Worm (Caenorhabditis elegans) whole organism, young adult: Measurements from ENCODE around the gene ZK899.3.

Experiments
- B0336.3 ChIP-seq: fragments of 200-800 bp; sonication (Bioruptor generic); IDR thresholded peaks from 2 replicates; pipeline ENCODE4 v1.3.6; 2022; ENCODE audit warnings: missing genetic modification characterization, missing compliant biosample characterization
- F22D6.2 ChIP-seq: sonication (generic microtip); optimal IDR thresholded peaks from 2 replicates; lab custom pipeline; 2016; ENCODE audit warnings: mild to moderate bottlenecking, missing genetic modification characterization, missing compliant biosample characterization
- F23B12.7 ChIP-seq: sonication (generic microtip); optimal IDR thresholded peaks from 2 replicates; lab custom pipeline; 2017; ENCODE audit warnings: missing genetic modification characterization, mild to moderate bottlenecking, missing compliant biosample characterization, antibody characterized with exemption, moderate library complexity; ENCODE audit not compliant: insufficient read depth
- F33H1.4 ChIP-seq: fragments of 200-800 bp; sonication (Bioruptor generic); IDR thresholded peaks from 2 replicates; pipeline ENCODE4 v1.3.6; 2022; ENCODE audit warnings: missing genetic modification reagents, missing genetic modification characterization, missing compliant biosample characterization
- F37B4.10 ChIP-seq: fragments of 200-800 bp; sonication (Bioruptor generic); IDR thresholded peaks from 2 replicates; pipeline ENCODE4 v1.3.6; 2022; ENCODE audit warnings: missing genetic modification characterization, missing compliant biosample characterization
- F52B5.7 ChIP-seq: sonication (generic microtip); optimal IDR thresholded peaks from 2 replicates; lab custom pipeline; 2016; ENCODE audit warnings: mild to moderate bottlenecking, missing genetic modification characterization, missing compliant biosample characterization
- F57A8.1 ChIP-seq: fragments of 200-800 bp; sonication (Bioruptor generic); optimal IDR thresholded peaks from 2 replicates; lab custom pipeline; 2018; ENCODE audit warnings: mild to moderate bottlenecking, missing genetic modification characterization, moderate library complexity, missing compliant biosample characterization
- K12H6.12 ChIP-seq: fragments of 200-800 bp; sonication (Bioruptor generic); optimal IDR thresholded peaks from 2 replicates; lab custom pipeline; 2018; ENCODE audit warnings: mild to moderate bottlenecking, missing genetic modification characterization, missing compliant biosample characterization
- T07F8.4 ChIP-seq: sonication (generic microtip); optimal IDR thresholded peaks from 2 replicates; lab custom pipeline; 2016; ENCODE audit warnings: mild to moderate bottlenecking, missing genetic modification characterization, moderate library complexity, missing compliant biosample characterization
- T26A5.8 ChIP-seq: sonication (generic microtip); optimal IDR thresholded peaks from 2 replicates; lab custom pipeline; 2016; ENCODE audit warnings: missing genetic modification characterization, missing compliant biosample characterization
- Y53G8AR.9 ChIP-seq: fragments of 200-800 bp; sonication (Bioruptor generic); conservative IDR thresholded peaks from 2 replicates; pipeline ENCODE4 v1.3.6; 2022; ENCODE audit warnings: missing genetic modification reagents, missing genetic modification characterization, missing compliant biosample characterization
- Y56A3A.18 ChIP-seq: fragments of 200-800 bp; sonication (Bioruptor generic); IDR thresholded peaks from 2 replicates; pipeline ENCODE4 v1.3.6; 2022; ENCODE audit warnings: missing genetic modification reagents, missing genetic modification characterization, missing compliant biosample characterization
- Y95B8A.8 ChIP-seq: fragments of 200-800 bp; sonication (Bioruptor generic); IDR thresholded peaks from 2 replicates; pipeline ENCODE4 v1.3.6; 2022; ENCODE audit warnings: missing genetic modification reagents, missing genetic modification characterization, missing compliant biosample characterization
- aptf-3 ChIP-seq: fragments of 200-800 bp; sonication (Bioruptor generic); IDR thresholded peaks from 2 replicates; pipeline ENCODE4 v1.3.6; 2022; ENCODE audit warnings: missing genetic modification characterization, missing compliant biosample characterization
- attf-3 ChIP-seq: fragments of 200-800 bp; sonication (Bioruptor generic); conservative IDR thresholded peaks from 2 replicates; pipeline ENCODE4 v1.3.6; 2022; ENCODE audit warnings: missing genetic modification reagents, missing genetic modification characterization, missing compliant biosample characterization
- bed-1 ChIP-seq: fragments of 200-800 bp; sonication (Bioruptor generic); IDR thresholded peaks from 2 replicates; pipeline ENCODE4 v1.3.6; 2022; ENCODE audit warnings: missing genetic modification reagents, missing genetic modification characterization, missing compliant biosample characterization
- cebp-1 ChIP-seq, 2 experiments: fragments of 200-800 bp in 1 of 2; sonication (Bioruptor generic) in 1 of 2; sonication (generic microtip) in 1 of 2; IDR thresholded peaks in 1 of 2; optimal IDR thresholded peaks in 1 of 2; 2 replicates each; pipeline versions ENCODE4 v1.3.6 to Lab custom; 2017 to 2022; ENCODE audit warnings: missing compliant biosample characterization in 2 of 2, missing genetic modification characterization in 2 of 2, mild to moderate bottlenecking in 1 of 2, missing genetic modification reagents in 1 of 2, moderate library complexity in 1 of 2
- ceh-27 ChIP-seq: fragments of 200-800 bp; sonication (Bioruptor generic); optimal IDR thresholded peaks from 2 replicates; lab custom pipeline; 2018; ENCODE audit warnings: mild to moderate bottlenecking, missing genetic modification characterization, moderate library complexity, missing compliant biosample characterization
- dpl-1 ChIP-seq: fragments of 150-350 bp; optimal IDR thresholded peaks from 2 replicates; lab custom pipeline; 2014; ENCODE audit warnings: missing biosample characterization, missing genetic modification reagents, missing genetic modification characterization
- egl-18 ChIP-seq: fragments of 200-800 bp; sonication (Bioruptor generic); IDR thresholded peaks from 2 replicates; pipeline ENCODE4 v1.3.6; 2022; ENCODE audit warnings: missing genetic modification reagents, missing genetic modification characterization, missing compliant biosample characterization
- gei-17 ChIP-seq: fragments of 200-800 bp; sonication (Bioruptor generic); optimal IDR thresholded peaks from 2 replicates; lab custom pipeline; 2018; ENCODE audit warnings: mild to moderate bottlenecking, missing genetic modification characterization, missing compliant biosample characterization
- hlh-12 ChIP-seq: sonication (generic microtip); optimal IDR thresholded peaks from 2 replicates; lab custom pipeline; 2016; ENCODE audit warnings: missing genetic modification characterization, missing compliant biosample characterization
- lag-1 ChIP-seq: fragments of 200-800 bp; sonication (Bioruptor generic); IDR thresholded peaks from 2 replicates; pipeline ENCODE4 v1.3.6; 2022; ENCODE audit warnings: missing genetic modification reagents, missing genetic modification characterization, missing compliant biosample characterization
- lin-26 ChIP-seq: fragments of 200-800 bp; sonication (Bioruptor generic); IDR thresholded peaks from 2 replicates; pipeline ENCODE4 v1.3.6; 2022; ENCODE audit warnings: missing genetic modification reagents, missing genetic modification characterization, missing compliant biosample characterization
- lin-40 ChIP-seq: sonication (generic microtip); optimal IDR thresholded peaks from 2 replicates; lab custom pipeline; 2016; ENCODE audit warnings: missing genetic modification characterization, mild to moderate bottlenecking, missing compliant biosample characterization, missing genotype, missing genetic modification reagents
- lin-54 ChIP-seq: fragments of 200-800 bp; sonication (Bioruptor generic); optimal IDR thresholded peaks from 2 replicates; lab custom pipeline; 2018; ENCODE audit warnings: mild to moderate bottlenecking, missing genetic modification characterization, missing compliant biosample characterization
- lsl-1 ChIP-seq: fragments of 200-800 bp; sonication (Bioruptor generic); optimal IDR thresholded peaks from 2 replicates; lab custom pipeline; 2018; ENCODE audit warnings: mild to moderate bottlenecking, missing genetic modification characterization, moderate library complexity, missing compliant biosample characterization
- lsy-27 ChIP-seq: sonication (generic microtip); optimal IDR thresholded peaks from 2 replicates; lab custom pipeline; 2017; ENCODE audit warnings: missing genetic modification characterization, mild to moderate bottlenecking, missing compliant biosample characterization, antibody characterized with exemption, missing genotype, borderline replicate concordance; ENCODE audit not compliant: insufficient read depth
- madf-3 ChIP-seq: fragments of 200-800 bp; sonication (Bioruptor generic); IDR thresholded peaks from 2 replicates; pipeline ENCODE4 v1.3.6; 2022; ENCODE audit warnings: missing genetic modification reagents, missing genetic modification characterization, missing compliant biosample characterization
- mel-28 ChIP-seq: sonication (generic microtip); optimal IDR thresholded peaks from 2 replicates; lab custom pipeline; 2016; ENCODE audit warnings: borderline replicate concordance, mild to moderate bottlenecking, missing genetic modification characterization, missing compliant biosample characterization
- nfya-1 ChIP-seq: sonication (generic microtip); optimal IDR thresholded peaks from 2 replicates; lab custom pipeline; 2017; ENCODE audit warnings: antibody characterized with exemption, missing compliant biosample characterization, missing genetic modification characterization, borderline replicate concordance; ENCODE audit not compliant: insufficient read depth
- nfya-2 ChIP-seq: fragments of 200-800 bp; sonication (Bioruptor generic); IDR thresholded peaks from 2 replicates; pipeline ENCODE4 v1.3.6; 2022; ENCODE audit warnings: missing genetic modification reagents, missing genetic modification characterization, missing compliant biosample characterization
- nfyb-1 ChIP-seq: fragments of 200-800 bp; sonication (Bioruptor generic); IDR thresholded peaks from 2 replicates; pipeline ENCODE4 v1.3.6; 2022; ENCODE audit warnings: missing genetic modification reagents, missing genetic modification characterization, missing compliant biosample characterization
- sea-2 ChIP-seq: fragments of 200-800 bp; sonication (Bioruptor generic); IDR thresholded peaks from 2 replicates; pipeline ENCODE4 v1.3.6; 2022; ENCODE audit warnings: missing genetic modification characterization, missing compliant biosample characterization
- snpc-1.1 ChIP-seq: sonication (generic microtip); optimal IDR thresholded peaks from 2 replicates; lab custom pipeline; 2017; ENCODE audit warnings: missing genetic modification characterization, mild to moderate bottlenecking, missing compliant biosample characterization, antibody characterized with exemption, moderate library complexity, missing genotype, missing genetic modification reagents; ENCODE audit not compliant: insufficient read depth
- unc-130 ChIP-seq: sonication (generic microtip); optimal IDR thresholded peaks from 2 replicates; lab custom pipeline; 2016; ENCODE audit warnings: missing genetic modification reagents, missing genetic modification characterization, missing compliant biosample characterization
- ztf-18 ChIP-seq: sonication (generic microtip); optimal IDR thresholded peaks from 2 replicates; lab custom pipeline; 2016; ENCODE audit warnings: missing genotype, mild to moderate bottlenecking, missing genetic modification characterization, missing compliant biosample characterization
- ztf-22 ChIP-seq: fragments of 200-800 bp; sonication (Bioruptor generic); optimal IDR thresholded peaks from 2 replicates; lab custom pipeline; 2018; ENCODE audit warnings: mild to moderate bottlenecking, missing genetic modification characterization, moderate library complexity, missing compliant biosample characterization
- ztf-26 ChIP-seq: sonication (generic microtip); optimal IDR thresholded peaks from 2 replicates; lab custom pipeline; 2017; ENCODE audit warnings: missing genetic modification characterization, missing compliant biosample characterization
- ztf-3 ChIP-seq: fragments of 200-800 bp; sonication (Bioruptor generic); optimal IDR thresholded peaks from 2 replicates; lab custom pipeline; 2018; ENCODE audit warnings: mild to moderate bottlenecking, missing genetic modification characterization, missing compliant biosample characterization

The ZK899.3 gene

DNA sequence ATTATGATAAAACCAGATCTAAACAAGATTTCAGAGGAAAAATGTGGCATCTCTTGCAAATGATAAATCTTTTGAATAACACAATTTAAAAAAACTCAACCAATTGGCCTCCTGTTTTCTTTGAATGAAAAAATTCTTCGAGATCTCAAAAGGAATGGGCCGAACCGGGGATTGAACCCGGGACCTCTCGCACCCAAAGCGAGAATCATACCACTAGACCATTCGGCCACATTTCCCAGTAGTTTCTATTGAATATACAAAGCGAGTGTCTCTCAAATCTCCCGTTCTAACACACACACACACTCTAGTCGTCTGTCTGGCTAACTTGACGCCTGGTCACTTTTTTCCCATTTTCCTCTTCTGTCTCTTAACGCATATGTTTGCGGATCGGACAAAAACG is 14.6 kb downstream of the ZK899.3 start (continued):
- TF ChIP-seq aptf-3 (GFP tag; lab: Robert Waterston, UW) (no peak; the same call in 1 of the 2 replicates), F33H1.4 (no peak), madf-3 (GFP tag; lab: Robert Waterston, UW) (0 out of 2 replicates have a peak, but pooled peaks have one; percentile 46), ztf-18 (peak; percentile 66), sea-2 (GFP tag; lab: Robert Waterston, UW) (no peak), T07F8.4 (tag; lab: Kevin White, UChicago) (peak; percentile 77), gei-17 (GFP tag; lab: Kevin White, UChicago) (peak; percentile 84), hlh-12 (tag; lab: Kevin White, UChicago) (no peak), lin-26 (peak; percentile 90), egl-18 (GFP tag; lab: Robert Waterston, UW) (no peak), ztf-26 (tag; lab: Kevin White, UChicago) (peak; percentile 79), attf-3 (GFP tag; lab: Robert Waterston, UW) (peak; percentile 44), T26A5.8 (tag; lab: Kevin White, UChicago) (no peak), Y95B8A.8 (GFP tag; lab: Robert Waterston, UW) (no peak), nfya-2 (GFP tag; lab: Robert Waterston, UW) (no peak), ztf-22 (GFP tag; lab: Kevin White, UChicago) (no peak), F22D6.2 (tag; lab: Kevin White, UChicago) (peak; percentile 65), lin-40 (tag; lab: Kevin White, UChicago) (peak; percentile 93), Y53G8AR.9 (GFP tag; lab: Robert Waterston, UW) (no peak), F57A8.1 (GFP tag; lab: Kevin White, UChicago) (no peak), F37B4.10 (GFP tag; lab: Robert Waterston, UW) (no peak), mel-28 (no peak), lag-1 (no peak), K12H6.12 (peak; percentile 37), F52B5.7 (no peak), lsy-27 (no peak), F23B12.7 (tag; lab: Kevin White, UChicago) (peak; percentile 76), nfya-1 (tag; lab: Kevin White, UChicago) (no peak), Y56A3A.18 (GFP tag; lab: Robert Waterston, UW) (peak; percentile 88), nfyb-1 (GFP tag; lab: Robert Waterston, UW) (peak; percentile 80), bed-1 (no peak)

- TF ChIP-seq lin-54 (GFP tag; lab: Kevin White, UChicago) (no peak), F23B12.7 (tag; lab: Kevin White, UChicago) (no peak), cebp-1 (GFP tag; IDR thresholded peaks at IDR 0.05; lab: Robert Waterston, UW) (no peak), cebp-1 (tag; optimal IDR thresholded peaks at IDR 0.05; lab: Kevin White, UChicago) (no peak), dpl-1 (GFP tag; lab: Kevin White, UChicago) (no peak), lsl-1 (GFP tag; lab: Kevin White, UChicago) (no peak), unc-130 (GFP tag; lab: Kevin White, UChicago) (no peak), snpc-1.1 (tag; lab: Kevin White, UChicago) (no peak), ceh-27 (no peak), B0336.3 (no peak), F37B4.10 (GFP tag; lab: Robert Waterston, UW) (no peak), ztf-3 (GFP tag; lab: Kevin White, UChicago) (no peak), attf-3 (GFP tag; lab: Robert Waterston, UW) (no peak), Y56A3A.18 (GFP tag; lab: Robert Waterston, UW) (no peak), ztf-26 (tag; lab: Kevin White, UChicago) (no peak)
Observed at ce11 chrX:9472170-9472569, 19.2 kb downstream of the ZK899.3 start, which contains the start of gene gap-2. gap-2 (plus strand) TSS chrX:9472470.
